Fruit fly (Drosophila melanogaster) whole organism, embryonic: ENCODE measurements around the gene ninaE.

Experiments
- Atf-2 ChIP-seq: fragments of 200-800 bp; sonication (Bioruptor generic); optimal IDR thresholded peaks from 2 replicates; lab custom pipeline; 2016; ENCODE audit warnings: missing biosample characterization, missing genetic modification characterization
- B-H2 ChIP-seq: fragments of 200-800 bp; sonication (Bioruptor generic); optimal IDR thresholded peaks from 2 replicates; lab custom pipeline; 2018; ENCODE audit warnings: missing biosample characterization, mild to moderate bottlenecking, missing genetic modification characterization
- Bgb ChIP-seq: fragments of 200-800 bp; sonication (Bioruptor generic); IDR thresholded peaks from 2 replicates; pipeline ENCODE4 v1.3.6; 2022; ENCODE audit warnings: missing biosample characterization, missing genetic modification characterization; ENCODE audit not compliant: partially characterized antibody
- CG11398 ChIP-seq: fragments of 200-800 bp; sonication (Bioruptor generic); optimal IDR thresholded peaks from 2 replicates; lab custom pipeline; 2016; ENCODE audit warnings: missing biosample characterization, missing genetic modification characterization
- CG11560 ChIP-seq: fragments of 200-800 bp; sonication (Bioruptor generic); IDR thresholded peaks from 3 replicates; pipeline ENCODE4 v1.3.6; 2022; ENCODE audit warnings: missing biosample characterization, missing genetic modification characterization
- CG12942 ChIP-seq: fragments of 200-800 bp; sonication (Bioruptor generic); optimal IDR thresholded peaks from 3 replicates; lab custom pipeline; 2016; ENCODE audit warnings: missing biosample characterization, missing genetic modification characterization
- CG14667 ChIP-seq: fragments of 200-800 bp; sonication (Bioruptor generic); IDR thresholded peaks from 2 replicates; pipeline ENCODE4 v1.3.6; 2022; ENCODE audit warnings: missing biosample characterization, missing genetic modification characterization
- CG14860 ChIP-seq: fragments of 200-800 bp; sonication (Bioruptor generic); IDR thresholded peaks from 3 replicates; pipeline ENCODE4 v1.3.6; 2022; ENCODE audit warnings: missing biosample characterization, missing genetic modification characterization; ENCODE audit not compliant: partially characterized antibody
- CG14965 ChIP-seq: fragments of 200-800 bp; sonication (Bioruptor generic); optimal IDR thresholded peaks from 2 replicates; lab custom pipeline; 2016; ENCODE audit warnings: missing biosample characterization, missing genetic modification characterization, borderline replicate concordance
- CG1603 ChIP-seq: fragments of 200-800 bp; sonication (Bioruptor generic); optimal IDR thresholded peaks from 2 replicates; lab custom pipeline; 2019; ENCODE audit warnings: missing biosample characterization, mild to moderate bottlenecking, missing genetic modification characterization, moderate library complexity
- CG17186 ChIP-seq: fragments of 200-800 bp; sonication (Bioruptor generic); optimal IDR thresholded peaks from 3 replicates; lab custom pipeline; 2017; ENCODE audit warnings: missing biosample characterization, missing genetic modification reagents, missing genetic modification characterization
- CG33213 ChIP-seq: fragments of 200-800 bp; sonication (Bioruptor generic); optimal IDR thresholded peaks from 3 replicates; lab custom pipeline; 2016; ENCODE audit warnings: missing biosample characterization, missing genetic modification characterization
- CG34224 ChIP-seq: fragments of 200-800 bp; sonication (Bioruptor generic); IDR thresholded peaks from 3 replicates; pipeline ENCODE4 v1.3.6; 2022; ENCODE audit warnings: missing biosample characterization, missing genetic modification characterization; ENCODE audit not compliant: partially characterized antibody
- CG6683 ChIP-seq: fragments of 200-800 bp; sonication (Bioruptor generic); optimal IDR thresholded peaks from 2 replicates; lab custom pipeline; 2017; ENCODE audit warnings: missing biosample characterization, mild to moderate bottlenecking, missing genetic modification characterization, missing genetic modification reagents
- CG6689 ChIP-seq: fragments of 200-800 bp; sonication (Bioruptor generic); IDR thresholded peaks from 2 replicates; pipeline ENCODE4 v1.3.6; 2022; ENCODE audit warnings: missing biosample characterization, missing genetic modification characterization
- CG7556 ChIP-seq: fragments of 200-800 bp; sonication (Bioruptor generic); optimal IDR thresholded peaks from 2 replicates; lab custom pipeline; 2017; ENCODE audit warnings: missing biosample characterization, mild to moderate bottlenecking, missing genetic modification characterization
- CG8765 ChIP-seq: fragments of 200-800 bp; sonication (Bioruptor generic); IDR thresholded peaks from 2 replicates; pipeline ENCODE4 v1.3.6; 2022; ENCODE audit warnings: missing biosample characterization, missing genetic modification characterization
- CrebB ChIP-seq: fragments of 200-800 bp; sonication (Bioruptor generic); optimal IDR thresholded peaks from 3 replicates; lab custom pipeline; 2018; ENCODE audit warnings: missing biosample characterization, mild to moderate bottlenecking, missing genetic modification characterization
- D19A ChIP-seq: fragments of 200-800 bp; optimal IDR thresholded peaks from 3 replicates; lab custom pipeline; 2019; ENCODE audit warnings: missing biosample characterization, mild to moderate bottlenecking, missing genetic modification characterization, moderate library complexity
- Dek ChIP-seq: fragments of 200-800 bp; sonication (Bioruptor generic); optimal IDR thresholded peaks from 3 replicates; lab custom pipeline; 2019; ENCODE audit warnings: missing biosample characterization, mild to moderate bottlenecking, missing genetic modification characterization, moderate library complexity
- Dref ChIP-seq: fragments of 200-800 bp; sonication (Bioruptor generic); IDR thresholded peaks from 2 replicates; pipeline ENCODE4 v1.3.6; 2022; ENCODE audit warnings: missing biosample characterization, missing genetic modification characterization
- Ets65A ChIP-seq: fragments of 200-800 bp; sonication (Bioruptor generic); peaks from one replicate; lab custom pipeline; 2016; ENCODE audit warnings: missing biosample characterization, missing genetic modification characterization
- Fer3 ChIP-seq: fragments of 200-800 bp; sonication (Bioruptor generic); optimal IDR thresholded peaks from 2 replicates; lab custom pipeline; 2018; ENCODE audit warnings: missing biosample characterization, mild to moderate bottlenecking, missing genetic modification characterization, moderate library complexity
- Hsf ChIP-seq: fragments of 200-800 bp; sonication (Bioruptor generic); optimal IDR thresholded peaks from 3 replicates; lab custom pipeline; 2016; ENCODE audit warnings: missing biosample characterization, missing genetic modification characterization
- MESR4 ChIP-seq: fragments of 200-800 bp; sonication (Bioruptor generic); optimal IDR thresholded peaks from 2 replicates; lab custom pipeline; 2018; ENCODE audit warnings: missing biosample characterization, mild to moderate bottlenecking, missing genetic modification characterization, moderate library complexity
- Six4 ChIP-seq: fragments of 200-800 bp; sonication (Bioruptor generic); optimal IDR thresholded peaks from 2 replicates; lab custom pipeline; 2016; ENCODE audit warnings: missing biosample characterization, missing genetic modification characterization
- Sry-β ChIP-seq: fragments of 200-800 bp; sonication (Bioruptor generic); optimal IDR thresholded peaks from 2 replicates; lab custom pipeline; 2018; ENCODE audit warnings: missing biosample characterization, mild to moderate bottlenecking, missing genetic modification characterization, moderate library complexity
- Sry-δ ChIP-seq: fragments of 200-800 bp; sonication (Bioruptor generic); optimal IDR thresholded peaks from 2 replicates; lab custom pipeline; 2016; ENCODE audit warnings: missing biosample characterization, missing genetic modification characterization
- ap ChIP-seq: fragments of 200-800 bp; sonication (Bioruptor generic); IDR thresholded peaks from 2 replicates; pipeline ENCODE4 v1.3.6; 2022; ENCODE audit warnings: missing biosample characterization, missing genetic modification characterization
- bab2 ChIP-seq: fragments of 200-800 bp; sonication (Bioruptor generic); optimal IDR thresholded peaks from 2 replicates; lab custom pipeline; 2016; ENCODE audit warnings: missing biosample characterization, missing genetic modification characterization
- cas ChIP-seq: fragments of 200-800 bp; sonication (Bioruptor generic); IDR thresholded peaks from 2 replicates; pipeline ENCODE4 v1.3.6; 2022; ENCODE audit warnings: missing biosample characterization, missing genetic modification characterization
- cato ChIP-seq: fragments of 200-800 bp; sonication (Bioruptor generic); optimal IDR thresholded peaks from 2 replicates; lab custom pipeline; 2016; ENCODE audit warnings: missing biosample characterization, missing genetic modification characterization, borderline replicate concordance
- chm ChIP-seq: fragments of 200-800 bp; sonication (Bioruptor generic); IDR thresholded peaks from 2 replicates; pipeline ENCODE4 v1.3.6; 2022; ENCODE audit warnings: missing biosample characterization, missing genetic modification characterization
- crp ChIP-seq, 2 experiments: fragments of 200-800 bp; sonication (Bioruptor generic); optimal IDR thresholded peaks; 2 replicates in 1 of 2; 3 replicates in 1 of 2; lab custom pipeline; 2017; ENCODE audit warnings: missing biosample characterization in 2 of 2, missing genetic modification characterization in 2 of 2, mild to moderate bottlenecking in 1 of 2, moderate library complexity in 1 of 2
- da ChIP-seq: fragments of 200-800 bp; sonication (Bioruptor generic); optimal IDR thresholded peaks from 2 replicates; lab custom pipeline; 2016; ENCODE audit warnings: missing biosample characterization, missing genetic modification characterization
- dan ChIP-seq: fragments of 200-800 bp; sonication (Bioruptor generic); IDR thresholded peaks from 2 replicates; pipeline ENCODE4 v1.3.6; 2022; ENCODE audit warnings: missing biosample characterization, missing genetic modification characterization
- disco-r ChIP-seq: fragments of 200-800 bp; sonication (Bioruptor generic); optimal IDR thresholded peaks from 2 replicates; lab custom pipeline; 2016; ENCODE audit warnings: missing biosample characterization, missing genetic modification characterization
- dysf ChIP-seq: fragments of 200-800 bp; sonication (Bioruptor generic); IDR thresholded peaks from 3 replicates; pipeline ENCODE4 v1.3.6; 2022; ENCODE audit warnings: missing biosample characterization, missing genetic modification characterization
- ind ChIP-seq: fragments of 200-800 bp; sonication (Bioruptor generic); optimal IDR thresholded peaks from 3 replicates; lab custom pipeline; 2016; ENCODE audit warnings: missing biosample characterization, missing genetic modification characterization
- ken ChIP-seq: fragments of 200-800 bp; sonication (Bioruptor generic); IDR thresholded peaks from 3 replicates; pipeline ENCODE4 v1.3.6; 2022; ENCODE audit warnings: missing biosample characterization, missing genetic modification characterization
- p53 ChIP-seq: fragments of 200-800 bp; sonication (Bioruptor generic); optimal IDR thresholded peaks from 2 replicates; lab custom pipeline; 2016; ENCODE audit warnings: missing biosample characterization, missing genetic modification characterization
- peb ChIP-seq: fragments of 200-800 bp; sonication (Bioruptor generic); IDR thresholded peaks from 2 replicates; pipeline ENCODE4 v1.3.6; 2022; ENCODE audit warnings: missing biosample characterization, missing genetic modification characterization
- scrt ChIP-seq: fragments of 200-800 bp; sonication (Bioruptor generic); optimal IDR thresholded peaks from 2 replicates; lab custom pipeline; 2018; ENCODE audit warnings: missing biosample characterization, mild to moderate bottlenecking, missing genetic modification characterization, moderate library complexity
- sob ChIP-seq: fragments of 200-800 bp; sonication (Bioruptor generic); IDR thresholded peaks from 2 replicates; pipeline ENCODE4 v1.3.6; 2022; ENCODE audit warnings: missing biosample characterization, missing genetic modification characterization
- tin ChIP-seq: fragments of 200-800 bp; sonication (Bioruptor generic); optimal IDR thresholded peaks from 3 replicates; lab custom pipeline; 2016; ENCODE audit warnings: missing biosample characterization, missing genetic modification characterization
- tll ChIP-seq, 2 experiments: fragments of 200-800 bp in 1 of 2; fragments of >200 bp in 1 of 2; sonication (Bioruptor generic) in 1 of 2; optimal IDR thresholded peaks; 2 replicates each; lab custom pipeline; 2017 to 2019; ENCODE audit warnings: missing biosample characterization in 2 of 2, missing genetic modification characterization in 2 of 2, mild to moderate bottlenecking in 1 of 2, moderate library complexity in 1 of 2
- unc-4 ChIP-seq: fragments of 200-800 bp; sonication (Bioruptor generic); IDR thresholded peaks from 2 replicates; pipeline ENCODE4 v1.3.6; 2022; ENCODE audit warnings: missing biosample characterization, missing genetic modification characterization; ENCODE audit not compliant: partially characterized antibody
- vnd ChIP-seq: fragments of 200-800 bp; sonication (Bioruptor generic); IDR thresholded peaks from 3 replicates; pipeline ENCODE4 v1.3.6; 2022; ENCODE audit warnings: missing biosample characterization, missing genetic modification characterization; ENCODE audit not compliant: partially characterized antibody
- zfh2 ChIP-seq: fragments of 200-800 bp; sonication (Bioruptor generic); optimal IDR thresholded peaks from 2 replicates; lab custom pipeline; 2016; ENCODE audit warnings: missing biosample characterization, missing genetic modification characterization

The ninaE gene

DNA sequence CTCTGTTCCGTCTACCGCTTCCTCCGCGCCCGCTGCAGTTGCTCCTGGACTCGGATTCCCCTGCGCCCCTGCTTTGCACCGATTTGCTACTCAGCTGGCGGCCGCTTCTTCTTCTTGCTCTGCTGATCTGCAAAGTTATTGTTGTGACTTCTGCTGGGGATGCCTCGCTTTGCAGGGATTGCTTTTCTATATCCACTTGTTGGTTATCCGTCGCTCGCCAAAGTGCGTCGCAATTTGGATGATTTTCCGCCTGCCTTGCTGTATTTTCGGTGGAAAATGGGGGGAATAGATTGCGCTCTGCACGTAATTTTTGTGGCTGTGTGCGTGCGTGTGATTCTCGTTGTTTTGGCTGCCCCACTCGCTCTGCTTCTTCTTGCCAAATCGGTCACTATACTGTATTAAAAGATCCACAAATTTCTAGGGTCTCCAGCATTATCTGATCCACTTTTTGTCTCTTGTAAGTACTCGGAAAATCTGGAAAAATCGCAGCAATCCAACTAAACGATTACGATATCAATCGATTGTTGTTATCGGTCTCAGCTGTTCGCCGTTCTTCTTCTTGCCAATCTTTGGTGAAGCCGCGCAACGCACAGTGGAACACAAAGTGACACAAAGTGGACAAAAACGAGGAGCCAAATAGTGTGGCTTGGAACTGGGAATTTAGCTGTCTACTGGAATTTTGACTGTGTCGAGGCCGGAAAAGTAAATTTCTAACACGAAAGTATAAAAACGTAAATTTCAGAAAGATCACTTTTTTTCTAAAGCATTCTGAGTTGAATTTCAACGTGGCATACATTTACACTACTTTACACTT lies 15.1 kb upstream of the ninaE start, which contains the start of gene ClpX (continued):
- TF ChIP-seq CG11560 (no peak; the same call in 2 of the 3 replicates), CG12942 (GFP tag; lab: Kevin White, UChicago) (no peak), Bgb (peak; percentile 76), CG1603 (peak; percentile 48), zfh2 (GFP tag; lab: Kevin White, UChicago) (no peak), chm (GFP tag; lab: Robert Waterston, UW) (no peak; the same call in 1 of the 2 replicates), ind (GFP tag; lab: Kevin White, UChicago) (no peak), Dref (GFP tag; lab: Robert Waterston, UW) (peak; percentile 78), CG6689 (GFP tag; lab: Robert Waterston, UW) (no peak), ap (GFP tag; lab: Robert Waterston, UW) (no peak), MESR4 (peak; percentile 87), Sry-β (no peak), D19A (tag; lab: Kevin White, UChicago) (no peak), peb (GFP tag; lab: Robert Waterston, UW) (no peak), CG34224 (GFP tag; lab: Robert Waterston, UW) (peak; percentile 80; the same call in 2 of the 3 replicates), sob (no peak), bab2 (GFP tag; lab: Kevin White, UChicago) (no peak), CG17186 (peak; percentile 81), CG8765 (GFP tag; lab: Robert Waterston, UW) (no peak), CG14965 (no peak), CG6683 (GFP tag; lab: Kevin White, UChicago) (no peak), ken (GFP tag; lab: Robert Waterston, UW) (peak; percentile 26; the same call in 1 of the 3 replicates), B-H2 (GFP tag; lab: Kevin White, UChicago) (peak; percentile 63), da (GFP tag; lab: Kevin White, UChicago) (no peak), Sry-δ (GFP tag; lab: Kevin White, UChicago) (peak; percentile 63), Dek (tag; lab: Kevin White, UChicago) (peak; percentile 20), CG33213 (no peak), disco-r (GFP tag; lab: Kevin White, UChicago) (no peak), Fer3 (tag; lab: Kevin White, UChicago) (no peak), vnd (GFP tag; lab: Robert Waterston, UW) (peak; percentile 66), cas (GFP tag; lab: Robert Waterston, UW) (no peak), CG7556 (no peak), crp (GFP tag; optimal IDR thresholded peaks at IDR 0.05; lab: Kevin White, UChicago) (peak; percentile 82 to 97), CG11398 (no peak), dysf (GFP tag; lab: Robert Waterston, UW) (no peak), CrebB (tag; lab: Kevin White, UChicago) (no peak), Atf-2 (GFP tag; lab: Kevin White, UChicago) (no peak), tll (GFP tag; optimal IDR thresholded peaks at IDR 0.05; lab: Kevin White, UChicago) (no peak), cato (no peak), dan (GFP tag; lab: Robert Waterston, UW) (no peak), unc-4 (GFP tag; lab: Robert Waterston, UW) (peak; percentile 78), CG14860 (GFP tag; lab: Robert Waterston, UW) (peak; percentile 59; the same call in 2 of the 3 replicates), Ets65A (no peak), Six4 (GFP tag; lab: Kevin White, UChicago) (no peak), p53 (GFP tag; lab: Kevin White, UChicago) (no peak), CG14667 (GFP tag; lab: Robert Waterston, UW) (no peak), scrt (GFP tag; lab: Kevin White, UChicago) (no peak), tin (GFP tag; lab: Kevin White, UChicago) (no peak), Hsf (GFP tag; lab: Kevin White, UChicago) (no peak)
